Fruit fly (Drosophila melanogaster): ENCODE measurements around the gene CG15478.
A peak's percentile ranks its signal among the peaks of the same experiment; 100 is the strongest.

Gene CG15478

dm6 chrX:7721905-7722304 is 4.2 kb upstream of the CG15478 start, which contains the start of gene Hira:
Gene Hira, plus strand, starts transcription at chrX:7722119.
- TF ChIP-seq Eip78C (GFP tag) (peak; percentile 36), Sox14 (GFP tag; optimal IDR thresholded peaks at IDR 0.05) (peak; percentile 36), fd85E (GFP tag; optimal IDR thresholded peaks at IDR 0.05) (no peak)

dm6 chrX:7715433-7715832 is 2.3 kb downstream of the CG15478 start:
- no peak for TF ChIP-seq CG10669 (GFP tag; optimal IDR thresholded peaks at IDR 0.05)
- no peak for TF ChIP-seq Smox (GFP tag; optimal IDR thresholded peaks at IDR 0.05)
- TF ChIP-seq dsx (GFP tag; optimal IDR thresholded peaks at IDR 0.05; ENCODE audit: poor library complexity, severe bottlenecking), result no peak
- no peak for TF ChIP-seq dac (GFP tag; optimal IDR thresholded peaks at IDR 0.05)
- no peak for TF ChIP-seq CG11294 (GFP tag; IDR thresholded peaks at IDR 0.05)
- no peak for TF ChIP-seq acj6 (GFP tag; optimal IDR thresholded peaks at IDR 0.05)
- TF ChIP-seq fd59A (GFP tag; optimal IDR thresholded peaks at IDR 0.05), result no peak
- no peak for TF ChIP-seq Lpt (GFP tag; optimal IDR thresholded peaks at IDR 0.05)
- no peak for TF ChIP-seq CG6792 (GFP tag; optimal IDR thresholded peaks at IDR 0.05)
- no peak for TF ChIP-seq ss (GFP tag; optimal IDR thresholded peaks at IDR 0.05)
- no peak for TF ChIP-seq Sox15 (GFP tag; optimal IDR thresholded peaks at IDR 0.05)
- TF ChIP-seq spab (GFP tag; optimal IDR thresholded peaks at IDR 0.05), result no peak
- peak; percentile 25 for TF ChIP-seq esn (GFP tag; optimal IDR thresholded peaks at IDR 0.05)
- TF ChIP-seq CG6276 (GFP tag; optimal IDR thresholded peaks at IDR 0.05), result no peak
- TF ChIP-seq Hr39 (GFP tag; optimal IDR thresholded peaks at IDR 0.05), result peak; percentile 7
- no peak for TF ChIP-seq Met (GFP tag; optimal IDR thresholded peaks at IDR 0.05)
- no peak for TF ChIP-seq Hr4 (GFP tag; optimal IDR thresholded peaks at IDR 0.05)
- TF ChIP-seq vri (GFP tag; optimal IDR thresholded peaks at IDR 0.05), result no peak
- TF ChIP-seq CG6854 (GFP tag; optimal IDR thresholded peaks at IDR 0.05), result no peak
- TF ChIP-seq lz (GFP tag; optimal IDR thresholded peaks at IDR 0.05), result peak; percentile 8
- TF ChIP-seq topi (GFP tag; optimal IDR thresholded peaks at IDR 0.05), result no peak
- TF ChIP-seq Eip78C (GFP tag), result peak; percentile 57
- no peak for TF ChIP-seq salr (GFP tag; optimal IDR thresholded peaks at IDR 0.05)
- TF ChIP-seq CG8632 (GFP tag; optimal IDR thresholded peaks at IDR 0.05), result no peak
- no peak for TF ChIP-seq svp (GFP tag)
- no peak for TF ChIP-seq CG15336 (GFP tag; IDR thresholded peaks at IDR 0.05)
- TF ChIP-seq Ets96B (tag; optimal IDR thresholded peaks at IDR 0.05), result no peak
- TF ChIP-seq CG8119 (GFP tag; IDR thresholded peaks at IDR 0.05), result no peak

- TF ChIP-seq topi (GFP tag; optimal IDR thresholded peaks at IDR 0.05), result no peak
- no peak; the same call in 1 of the 2 replicates for TF ChIP-seq CG15336 (GFP tag; IDR thresholded peaks at IDR 0.05)
- no peak for TF ChIP-seq OdsH (GFP tag; optimal IDR thresholded peaks at IDR 0.05)
- TF ChIP-seq Hr39 (GFP tag; optimal IDR thresholded peaks at IDR 0.05), result peak; percentile 32
- no peak for TF ChIP-seq fd59A (GFP tag; optimal IDR thresholded peaks at IDR 0.05)
- TF ChIP-seq Eip78C (GFP tag), result peak; percentile 51
- peak; percentile 15 for TF ChIP-seq Sox102F (GFP tag; optimal IDR thresholded peaks at IDR 0.05)
- TF ChIP-seq eg (GFP tag; IDR thresholded peaks at IDR 0.05), result peak; percentile 63; the same call in 2 of the 3 replicates
- no peak for TF ChIP-seq CG6854 (GFP tag; optimal IDR thresholded peaks at IDR 0.05)
- peak; percentile 8 for TF ChIP-seq CG16779 (tag; optimal IDR thresholded peaks at IDR 0.05)
- no peak for TF ChIP-seq net (GFP tag; optimal IDR thresholded peaks at IDR 0.05)
- no peak for TF ChIP-seq CG8319 (GFP tag; optimal IDR thresholded peaks at IDR 0.05)
- no peak for TF ChIP-seq ss (GFP tag; optimal IDR thresholded peaks at IDR 0.05)
- no peak for TF ChIP-seq CG10669 (GFP tag; optimal IDR thresholded peaks at IDR 0.05)
- TF ChIP-seq fd85E (GFP tag; optimal IDR thresholded peaks at IDR 0.05), result no peak
- no peak for TF ChIP-seq CG8632 (GFP tag; optimal IDR thresholded peaks at IDR 0.05)
- TF ChIP-seq CG9139 (GFP tag; optimal IDR thresholded peaks at IDR 0.05), result no peak
- no peak for TF ChIP-seq CG34406 (GFP tag; optimal IDR thresholded peaks at IDR 0.05)
- TF ChIP-seq Lpt (GFP tag; optimal IDR thresholded peaks at IDR 0.05), result no peak
- no peak for TF ChIP-seq CG11294 (GFP tag; IDR thresholded peaks at IDR 0.05)
- peak; percentile 45 for TF ChIP-seq CG31627 (GFP tag; optimal IDR thresholded peaks at IDR 0.05)
- no peak for TF ChIP-seq salr (GFP tag; optimal IDR thresholded peaks at IDR 0.05)
- TF ChIP-seq Eip93F (GFP tag; optimal IDR thresholded peaks at IDR 0.05), result no peak
- TF ChIP-seq CG6276 (GFP tag; optimal IDR thresholded peaks at IDR 0.05), result peak; percentile 23
- TF ChIP-seq Blimp-1 (GFP tag; optimal IDR thresholded peaks at IDR 0.05), result no peak
- TF ChIP-seq Sox14 (GFP tag; optimal IDR thresholded peaks at IDR 0.05), result no peak
- TF ChIP-seq cyc (GFP tag; optimal IDR thresholded peaks at IDR 0.05), result peak; percentile 44
- TF ChIP-seq CG11762 (GFP tag; optimal IDR thresholded peaks at IDR 0.05; ENCODE audit: insufficient read depth), result no peak
- TF ChIP-seq CG7368 (GFP tag; optimal IDR thresholded peaks at IDR 0.05), result no peak
- TF ChIP-seq Hr38 (GFP tag; optimal IDR thresholded peaks at IDR 0.05), result no peak
- peak; percentile 20 for TF ChIP-seq esn (GFP tag; optimal IDR thresholded peaks at IDR 0.05)
- TF ChIP-seq CG4318 (GFP tag; optimal IDR thresholded peaks at IDR 0.05), result no peak
Observed at dm6 chrX:7710439-7711154, 7.1 kb downstream of the CG15478 start.

All from whole organism, prepupa.